Fruit fly (Drosophila melanogaster): ENCODE measurements around the gene Sfp24C1.

Gene Sfp24C1

DNA sequence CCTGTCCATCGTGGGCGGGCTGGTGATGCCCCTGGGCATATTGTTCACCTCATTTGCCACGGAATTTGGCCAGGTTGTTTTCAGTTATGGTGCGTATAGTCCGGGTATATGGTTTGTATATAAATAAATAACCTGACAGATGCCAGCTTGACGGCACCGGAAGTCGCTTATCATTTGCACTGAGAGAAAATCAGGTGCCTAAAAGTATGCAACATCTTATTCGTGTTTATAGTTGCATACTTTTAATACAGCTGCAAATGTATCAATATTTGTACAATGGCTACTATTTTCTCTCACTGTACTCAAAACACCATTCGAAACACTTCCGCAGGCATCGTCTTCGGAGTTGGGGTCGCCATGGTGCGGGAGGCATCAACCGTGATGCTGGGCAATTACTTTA lies 48.2 kb downstream of the Sfp24C1 start (continued):
- TF ChIP-seq fd64A (GFP tag; optimal IDR thresholded peaks at IDR 0.05), result no peak
- peak; percentile 11; the same call in 1 of the 2 replicates for TF ChIP-seq Ada2b (GFP tag; IDR thresholded peaks at IDR 0.05)
- no peak for TF ChIP-seq ewg (GFP tag; optimal IDR thresholded peaks at IDR 0.05)
- no peak for TF ChIP-seq Myb (GFP tag; optimal IDR thresholded peaks at IDR 0.05)
- peak; percentile 28 for TF ChIP-seq HHEX (GFP tag; optimal IDR thresholded peaks at IDR 0.05)
- TF ChIP-seq CG8924 (tag; optimal IDR thresholded peaks at IDR 0.05), result no peak
- TF ChIP-seq MESR4 (GFP tag; optimal IDR thresholded peaks at IDR 0.05), result no peak
- no peak for TF ChIP-seq NK7.1 (GFP tag; optimal IDR thresholded peaks at IDR 0.05)
- TF ChIP-seq Ets97D (GFP tag; optimal IDR thresholded peaks at IDR 0.05), result peak; percentile 85
- TF ChIP-seq H2.0 (GFP tag; IDR thresholded peaks at IDR 0.05), result peak; percentile 19; the same call in 1 of the 2 replicates
- TF ChIP-seq CG15696 (tag; optimal IDR thresholded peaks at IDR 0.05), result no peak
- no peak for TF ChIP-seq CG1647 (GFP tag; optimal IDR thresholded peaks at IDR 0.05)
- no peak for TF ChIP-seq vnd (GFP tag; IDR thresholded peaks at IDR 0.05; ENCODE audit: partially characterized antibody)
- no peak for TF ChIP-seq CG18764 (GFP tag; optimal IDR thresholded peaks at IDR 0.05)
- no peak for TF ChIP-seq CG17912 (GFP tag; optimal IDR thresholded peaks at IDR 0.05)
- TF ChIP-seq inv (GFP tag; IDR thresholded peaks at IDR 0.05; ENCODE audit: partially characterized antibody), result no peak
- TF ChIP-seq CG8281 (tag; optimal IDR thresholded peaks at IDR 0.05), result no peak
- peak; percentile 40 for TF ChIP-seq PHDP (tag; optimal IDR thresholded peaks at IDR 0.05)
- no peak for TF ChIP-seq yki (optimal IDR thresholded peaks at IDR 0.05)
- TF ChIP-seq pan (optimal IDR thresholded peaks at IDR 0.05), result no peak
- peak in 1 of 2 experiments; percentile 44 for TF ChIP-seq pan (GFP tag; optimal IDR thresholded peaks at IDR 0.05 in 1 of 2, IDR thresholded peaks at IDR 0.05 in 1 of 2)
- 0 out of 3 replicates have a peak, but pooled peaks have one; percentile 41 for TF ChIP-seq zfh1 (GFP tag; IDR thresholded peaks at IDR 0.05)
- peak; percentile 15 for TF ChIP-seq dmrt99B (tag; optimal IDR thresholded peaks at IDR 0.05)
- TF ChIP-seq ato (GFP tag; IDR thresholded peaks at IDR 0.05; ENCODE audit: partially characterized antibody), result no peak
- TF ChIP-seq psq (GFP tag; optimal IDR thresholded peaks at IDR 0.05), result no peak
- no peak for TF ChIP-seq CG31441 (GFP tag; IDR thresholded peaks at IDR 0.05)
- TF ChIP-seq CG16813 (GFP tag; IDR thresholded peaks at IDR 0.05; ENCODE audit: partially characterized antibody), result no peak
- peak; percentile 26 for TF ChIP-seq CG15514 (GFP tag; optimal IDR thresholded peaks at IDR 0.05)
- no peak for TF ChIP-seq CG12942 (GFP tag; optimal IDR thresholded peaks at IDR 0.05)
- no peak for TF ChIP-seq Rx (GFP tag; IDR thresholded peaks at IDR 0.05)
- no peak for TF ChIP-seq Atf-2 (GFP tag; optimal IDR thresholded peaks at IDR 0.05)
- no peak for TF ChIP-seq CG9609 (GFP tag; optimal IDR thresholded peaks at IDR 0.05)
- no peak for TF ChIP-seq knrl (GFP tag; IDR thresholded peaks at IDR 0.05; ENCODE audit: partially characterized antibody)
- no peak for TF ChIP-seq lov (optimal IDR thresholded peaks at IDR 0.05)
- TF ChIP-seq lov (GFP tag; IDR thresholded peaks at IDR 0.05), result no peak
- no peak for TF ChIP-seq Hr3 (GFP tag; optimal IDR thresholded peaks at IDR 0.05)
- no peak for TF ChIP-seq E2f2 (GFP tag; IDR thresholded peaks at IDR 0.05)
- TF ChIP-seq wor (GFP tag; IDR thresholded peaks at IDR 0.05), result no peak
- TF ChIP-seq CG10979 (tag; optimal IDR thresholded peaks at IDR 0.05), result no peak
- no peak for TF ChIP-seq tap (tag; optimal IDR thresholded peaks at IDR 0.05)
- no peak for TF ChIP-seq org-1 (GFP tag; optimal IDR thresholded peaks at IDR 0.05)
- peak; percentile 16 for TF ChIP-seq CG13296 (GFP tag; optimal IDR thresholded peaks at IDR 0.05)
- no peak for TF ChIP-seq bbx (GFP tag; IDR thresholded peaks at IDR 0.05; ENCODE audit: partially characterized antibody)
- TF ChIP-seq HLH4C (GFP tag; IDR thresholded peaks at IDR 0.05; ENCODE audit: partially characterized antibody), result no peak
- no peak for TF ChIP-seq CG11247 (GFP tag; IDR thresholded peaks at IDR 0.05)
- no peak for TF ChIP-seq klu (GFP tag; IDR thresholded peaks at IDR 0.05)
- no peak for TF ChIP-seq Jarid2 (GFP tag; optimal IDR thresholded peaks at IDR 0.05)
- no peak for TF ChIP-seq seq (GFP tag; IDR thresholded peaks at IDR 0.05)
- TF ChIP-seq dpn (GFP tag; optimal IDR thresholded peaks at IDR 0.05), result peak in 1 of 2 experiments; percentile 40
- 0 out of 2 replicates have a peak, but pooled peaks have one; percentile 25 for TF ChIP-seq chm (GFP tag; IDR thresholded peaks at IDR 0.05)
- no peak for TF ChIP-seq Chrac-16 (GFP tag; optimal IDR thresholded peaks at IDR 0.05)
